Fruit fly (Drosophila melanogaster): Measurements from ENCODE around the gene CG13040.

- TF ChIP-seq CG7045 (GFP tag; optimal IDR thresholded peaks at IDR 0.05) (no peak), bab1 (GFP tag; optimal IDR thresholded peaks at IDR 0.05) (no peak), CG5204 (GFP tag; optimal IDR thresholded peaks at IDR 0.05) (no peak), CG1620 (GFP tag; optimal IDR thresholded peaks at IDR 0.05) (no peak), tj (GFP tag; optimal IDR thresholded peaks at IDR 0.05) (no peak), pad (GFP tag; optimal IDR thresholded peaks at IDR 0.05) (no peak)
Measured at dm6 chr3L:16313985-16314384, 12.6 kb downstream of the CG13040 start, which contains the start of gene CG13062.

Measured in whole organism, adult.